Worm (Caenorhabditis elegans): ENCODE results near the gene rfk-1.

rfk-1 gene

ce11 chrIV:10388263-10388662 lies 21.0 kb downstream of the rfk-1 start, which contains the start of gene R10H10.3:
TSS of gene R10H10.3 (plus strand) at chrIV:10388505.
- TF ChIP-seq elt-2 (tag; optimal IDR thresholded peaks at IDR 0.05) (peak; percentile 85), pqm-1 (tag; optimal IDR thresholded peaks at IDR 0.05) (peak; percentile 78), elt-1 (tag; optimal IDR thresholded peaks at IDR 0.05) (no peak)

- no peak for TF ChIP-seq sea-2 (GFP tag; optimal IDR thresholded peaks at IDR 0.05)
- TF ChIP-seq aly-2 (tag; optimal IDR thresholded peaks at IDR 0.05), result no peak
- TF ChIP-seq nhr-237 (tag; optimal IDR thresholded peaks at IDR 0.05), result no peak
- TF ChIP-seq nhr-25 (tag; optimal IDR thresholded peaks at IDR 0.05), result no peak
- TF ChIP-seq mml-1 (tag; optimal IDR thresholded peaks at IDR 0.05), result no peak
- TF ChIP-seq fos-1 (tag; optimal IDR thresholded peaks at IDR 0.05), result no peak
- TF ChIP-seq lin-39 (tag; optimal IDR thresholded peaks at IDR 0.05), result no peak
- no peak for TF ChIP-seq ZK546.5 (tag; optimal IDR thresholded peaks at IDR 0.05)
- no peak for TF ChIP-seq pha-4 (tag; optimal IDR thresholded peaks at IDR 0.05)
These were observed 22.2 kb downstream of the rfk-1 start, which contains the start of gene nfu-1 for ce11 chrIV:10387113-10387512. TSS of gene nfu-1 (plus strand) at chrIV:10387413.

- TF ChIP-seq nhr-12 (tag; optimal IDR thresholded peaks at IDR 0.05) (no peak), elt-2 (tag; optimal IDR thresholded peaks at IDR 0.05) (no peak), pha-4 (tag; optimal IDR thresholded peaks at IDR 0.05) (no peak), nfya-1 (tag; optimal IDR thresholded peaks at IDR 0.05; ENCODE audit: insufficient read depth) (no peak), pqm-1 (tag; optimal IDR thresholded peaks at IDR 0.05) (no peak), ceh-28 (tag; optimal IDR thresholded peaks at IDR 0.05) (no peak), fos-1 (tag; optimal IDR thresholded peaks at IDR 0.05) (no peak), nhr-11 (tag; optimal IDR thresholded peaks at IDR 0.05) (no peak), unc-62 (GFP tag; optimal IDR thresholded peaks at IDR 0.05) (no peak), ZK546.5 (tag; optimal IDR thresholded peaks at IDR 0.05) (no peak), zag-1 (tag; optimal IDR thresholded peaks at IDR 0.05) (no peak), ztf-4 (tag; optimal IDR thresholded peaks at IDR 0.05) (no peak), lin-39 (tag; optimal IDR thresholded peaks at IDR 0.05) (no peak), eor-1 (tag; optimal IDR thresholded peaks at IDR 0.05) (no peak), egl-5 (tag; optimal IDR thresholded peaks at IDR 0.05) (no peak), nhr-28 (tag; optimal IDR thresholded peaks at IDR 0.05) (no peak), elt-3 (tag; optimal IDR thresholded peaks at IDR 0.05) (no peak), lsy-12 (tag; optimal IDR thresholded peaks at IDR 0.05) (no peak), ceh-16 (tag; optimal IDR thresholded peaks at IDR 0.05) (no peak)
These were observed 26.4 kb downstream of the rfk-1 start for ce11 chrIV:10382894-10383293.

- no peak for TF ChIP-seq nhr-25 (tag; optimal IDR thresholded peaks at IDR 0.05)
- TF ChIP-seq ZK546.5 (tag; optimal IDR thresholded peaks at IDR 0.05), result no peak
- no peak for TF ChIP-seq ceh-9 (tag; optimal IDR thresholded peaks at IDR 0.05)
These were observed 28.2 kb downstream of the rfk-1 start for ce11 chrIV:10381035-10381434.

- no peak for TF ChIP-seq nhr-237 (tag; optimal IDR thresholded peaks at IDR 0.05)
- TF ChIP-seq nhr-28 (tag; optimal IDR thresholded peaks at IDR 0.05), result no peak
- peak; percentile 33 for TF ChIP-seq elt-2 (tag; optimal IDR thresholded peaks at IDR 0.05)
- no peak for TF ChIP-seq elt-3 (tag; optimal IDR thresholded peaks at IDR 0.05)
- no peak for TF ChIP-seq ceh-9 (tag; optimal IDR thresholded peaks at IDR 0.05)
- TF ChIP-seq hmg-11 (tag; optimal IDR thresholded peaks at IDR 0.05), result peak; percentile 47
- peak; percentile 58 for TF ChIP-seq lin-39 (tag; optimal IDR thresholded peaks at IDR 0.05)
- TF ChIP-seq mml-1 (tag; optimal IDR thresholded peaks at IDR 0.05), result peak; percentile 49
- TF ChIP-seq ceh-82 (tag; optimal IDR thresholded peaks at IDR 0.05), result no peak
- peak; percentile 52 for TF ChIP-seq pha-4 (tag; optimal IDR thresholded peaks at IDR 0.05)
- TF ChIP-seq fkh-10 (GFP tag; optimal IDR thresholded peaks at IDR 0.05), result no peak
- peak; percentile 13 for TF ChIP-seq nhr-25 (tag; optimal IDR thresholded peaks at IDR 0.05)
- no peak for TF ChIP-seq unc-62 (GFP tag; optimal IDR thresholded peaks at IDR 0.05)
- peak; percentile 54 for TF ChIP-seq nfya-1 (tag; optimal IDR thresholded peaks at IDR 0.05; ENCODE audit: insufficient read depth)
- TF ChIP-seq lsy-12 (tag; optimal IDR thresholded peaks at IDR 0.05), result peak; percentile 45
- TF ChIP-seq ztf-4 (tag; optimal IDR thresholded peaks at IDR 0.05), result peak; percentile 39
- peak; percentile 35 for TF ChIP-seq mdl-1 (tag; optimal IDR thresholded peaks at IDR 0.05)
- no peak for TF ChIP-seq aly-2 (tag; optimal IDR thresholded peaks at IDR 0.05)
- TF ChIP-seq lin-15B (tag; optimal IDR thresholded peaks at IDR 0.05), result peak; percentile 7
- TF ChIP-seq egl-5 (tag; optimal IDR thresholded peaks at IDR 0.05), result peak; percentile 82
- peak; percentile 54 for TF ChIP-seq snpc-4 (tag; optimal IDR thresholded peaks at IDR 0.05)
- peak; percentile 81 for TF ChIP-seq nhr-43 (tag; optimal IDR thresholded peaks at IDR 0.05; ENCODE audit: poor library complexity, severe bottlenecking)
- no peak for TF ChIP-seq ceh-16 (tag; optimal IDR thresholded peaks at IDR 0.05)
- peak; percentile 90 for TF ChIP-seq ama-1 (optimal IDR thresholded peaks at IDR 0.05)
- no peak for TF ChIP-seq nhr-12 (tag; optimal IDR thresholded peaks at IDR 0.05)
- peak; percentile 60 for TF ChIP-seq nhr-23 (tag; optimal IDR thresholded peaks at IDR 0.05)
These were observed 28.7 kb downstream of the rfk-1 start for ce11 chrIV:10380626-10381025.
